Fruit fly (Drosophila melanogaster) whole organism, wandering third instar larva: ENCODE data around the gene SP555.

ENCODE experiments used
- Abd-B ChIP-seq: fragments of >200 bp; optimal IDR thresholded peaks from 2 replicates; lab custom pipeline; 2017; ENCODE audit warnings: missing biosample characterization, missing genetic modification characterization
- CG32264 ChIP-seq: fragments of 200-800 bp; sonication (Bioruptor generic); optimal IDR thresholded peaks from 2 replicates; lab custom pipeline; 2016; ENCODE audit warnings: missing biosample characterization, missing genetic modification characterization
- CG9705 ChIP-seq: fragments of 200-800 bp; sonication (Bioruptor generic); optimal IDR thresholded peaks from 2 replicates; lab custom pipeline; 2018; ENCODE audit warnings: missing biosample characterization, mild to moderate bottlenecking, missing genetic modification characterization
- CrebA ChIP-seq: fragments of 200-800 bp; sonication (Bioruptor generic); optimal IDR thresholded peaks from 2 replicates; lab custom pipeline; 2016; ENCODE audit warnings: missing biosample characterization, mild to moderate bottlenecking, missing genetic modification characterization, borderline replicate concordance
- Dif ChIP-seq: fragments of 200-275, 200-300 bp; sonication (Bioruptor generic); optimal IDR thresholded peaks from 2 replicates; lab custom pipeline; 2018; ENCODE audit warnings: missing biosample characterization, missing genetic modification characterization; ENCODE audit not compliant: partially characterized antibody
- GATAd ChIP-seq: sonication (Bioruptor generic); optimal IDR thresholded peaks from 2 replicates; lab custom pipeline; 2016; ENCODE audit warnings: missing biosample characterization, missing genetic modification characterization
- HLH106 ChIP-seq: fragments of 200-800 bp; optimal IDR thresholded peaks from 3 replicates; lab custom pipeline; 2019; ENCODE audit warnings: missing biosample characterization, mild to moderate bottlenecking, missing genetic modification characterization, moderate library complexity
- Hnf4 ChIP-seq: fragments of 200-800 bp; sonication (Bioruptor generic); optimal IDR thresholded peaks from 2 replicates; lab custom pipeline; 2016; ENCODE audit warnings: missing biosample characterization, mild to moderate bottlenecking, missing genetic modification characterization
- Hr78 ChIP-seq: fragments of >200 bp; optimal IDR thresholded peaks from 2 replicates; lab custom pipeline; 2017; ENCODE audit warnings: missing biosample characterization, missing genetic modification characterization
- Hr83 ChIP-seq: fragments of 200-300 bp; sonication (Bioruptor generic); optimal IDR thresholded peaks from 2 replicates; lab custom pipeline; 2016; ENCODE audit warnings: missing biosample characterization, mild to moderate bottlenecking, missing genetic modification characterization, moderate library complexity; ENCODE audit not compliant: poor library complexity, severe bottlenecking
- Jra ChIP-seq: sonication (Bioruptor generic); optimal IDR thresholded peaks from 2 replicates; lab custom pipeline; 2016; ENCODE audit warnings: missing biosample characterization, missing genetic modification characterization
- Mio ChIP-seq: sonication (Bioruptor generic); optimal IDR thresholded peaks from 2 replicates; lab custom pipeline; 2016; ENCODE audit warnings: missing biosample characterization, missing genetic modification characterization
- Myc ChIP-seq: fragments of >200 bp; optimal IDR thresholded peaks from 2 replicates; lab custom pipeline; 2017
- N ChIP-seq: fragments of >200 bp; optimal IDR thresholded peaks from 2 replicates; lab custom pipeline; 2018; ENCODE audit warnings: missing biosample characterization, missing external identifiers, missing genetic modification characterization
- OdsH ChIP-seq: fragments of 200-800 bp; sonication (Bioruptor generic); optimal IDR thresholded peaks from 2 replicates; lab custom pipeline; 2016; ENCODE audit warnings: missing biosample characterization, mild to moderate bottlenecking, missing genetic modification characterization
- Rel ChIP-seq, 2 experiments: fragments of 200-800 bp; sonication (Bioruptor generic) in 1 of 2; optimal IDR thresholded peaks; 2 replicates in 1 of 2; 3 replicates in 1 of 2; lab custom pipeline; 2016 to 2019; ENCODE audit warnings: mild to moderate bottlenecking in 2 of 2, missing biosample characterization in 2 of 2, missing genetic modification characterization in 2 of 2, moderate library complexity in 1 of 2
- Sp1 ChIP-seq: fragments of 200-800 bp; sonication (Bioruptor generic); optimal IDR thresholded peaks from 3 replicates; lab custom pipeline; 2019; ENCODE audit warnings: missing biosample characterization, mild to moderate bottlenecking, missing genetic modification characterization, moderate library complexity
- Vsx2 ChIP-seq: fragments of 200-300, 225-300 bp; sonication (Bioruptor generic); optimal IDR thresholded peaks from 2 replicates; lab custom pipeline; 2018; ENCODE audit warnings: missing biosample characterization, missing genetic modification characterization; ENCODE audit not compliant: partially characterized antibody
- br ChIP-seq: fragments of 200-800 bp; sonication (Bioruptor generic); optimal IDR thresholded peaks from 2 replicates; lab custom pipeline; 2016; ENCODE audit warnings: missing biosample characterization, missing genetic modification characterization
- brk ChIP-seq: fragments of 200-800 bp; sonication (Bioruptor generic); optimal IDR thresholded peaks from 2 replicates; lab custom pipeline; 2016; ENCODE audit warnings: missing biosample characterization, mild to moderate bottlenecking, missing genetic modification characterization
- dl ChIP-seq, 2 experiments: fragments of 175-275, 200-275 bp in 1 of 2; fragments of 200-275 bp in 1 of 2; sonication (Bioruptor generic); optimal IDR thresholded peaks; lab custom pipeline; 2018; ENCODE audit warnings: mild to moderate bottlenecking in 2 of 2, missing biosample characterization in 2 of 2, missing genetic modification characterization in 2 of 2, moderate library complexity in 2 of 2; ENCODE audit not compliant: partially characterized antibody in 2 of 2, insufficient read depth in 1 of 2
- dmrt93B ChIP-seq: fragments of 200-800 bp; sonication (Bioruptor generic); optimal IDR thresholded peaks from 2 replicates; lab custom pipeline; 2018; ENCODE audit warnings: missing biosample characterization, mild to moderate bottlenecking, missing genetic modification characterization
- dsf ChIP-seq: sonication (Bioruptor generic); optimal IDR thresholded peaks from 2 replicates; lab custom pipeline; 2016; ENCODE audit warnings: missing biosample characterization, missing genetic modification characterization, borderline replicate concordance
- ey ChIP-seq: fragments of 200-800 bp; sonication (Bioruptor generic); optimal IDR thresholded peaks from 2 replicates; lab custom pipeline; 2016; ENCODE audit warnings: missing biosample characterization, missing genetic modification characterization
- foxo ChIP-seq, 2 experiments: fragments of 200-800 bp; sonication (Bioruptor generic); optimal IDR thresholded peaks; 2 replicates in 1 of 2; 3 replicates in 1 of 2; lab custom pipeline; 2016 to 2017; ENCODE audit warnings: missing biosample characterization in 2 of 2, missing genetic modification characterization in 2 of 2
- fru ChIP-seq: fragments of 200-800 bp; sonication (Bioruptor generic); optimal IDR thresholded peaks from 3 replicates; lab custom pipeline; 2016; ENCODE audit warnings: missing biosample characterization, mild to moderate bottlenecking, missing genetic modification characterization
- h ChIP-seq: fragments of 200-800 bp; sonication (Bioruptor generic); optimal IDR thresholded peaks from 3 replicates; lab custom pipeline; 2016; ENCODE audit warnings: missing biosample characterization, mild to moderate bottlenecking, missing genetic modification characterization
- jim ChIP-seq: fragments of 175-275, 200-325 bp; sonication (Bioruptor generic); optimal IDR thresholded peaks from 2 replicates; lab custom pipeline; 2016; ENCODE audit warnings: missing biosample characterization, mild to moderate bottlenecking, missing genetic modification characterization
- lola ChIP-seq: fragments of >200 bp; optimal IDR thresholded peaks from 2 replicates; lab custom pipeline; 2017; ENCODE audit warnings: missing biosample characterization, missing genetic modification characterization
- pan ChIP-seq: fragments of >200 bp; optimal IDR thresholded peaks from 2 replicates; lab custom pipeline; 2017
- psq ChIP-seq: fragments of 200-800 bp; sonication (Bioruptor generic); optimal IDR thresholded peaks from 3 replicates; lab custom pipeline; 2017; ENCODE audit warnings: missing biosample characterization, mild to moderate bottlenecking, missing genetic modification characterization, moderate library complexity
- rgr ChIP-seq: fragments of 200-800 bp; sonication (Bioruptor generic); optimal IDR thresholded peaks from 3 replicates; lab custom pipeline; 2016; ENCODE audit warnings: missing biosample characterization, mild to moderate bottlenecking, missing genetic modification characterization
- sage ChIP-seq: fragments of 200-800 bp; sonication (Bioruptor generic); optimal IDR thresholded peaks from 2 replicates; lab custom pipeline; 2016; ENCODE audit warnings: missing biosample characterization, mild to moderate bottlenecking, missing genetic modification characterization
- sv ChIP-seq: fragments of 200-800 bp; sonication (Bioruptor generic); optimal IDR thresholded peaks from 3 replicates; lab custom pipeline; 2016; ENCODE audit warnings: missing biosample characterization, missing genetic modification characterization
- tai ChIP-seq: sonication (Bioruptor generic); optimal IDR thresholded peaks from 2 replicates; lab custom pipeline; 2016; ENCODE audit warnings: missing biosample characterization, missing genetic modification characterization
- usp ChIP-seq: fragments of >200 bp; optimal IDR thresholded peaks from 2 replicates; lab custom pipeline; 2017; ENCODE audit warnings: missing biosample characterization, missing genetic modification characterization
- woc ChIP-seq: sonication (Bioruptor generic); optimal IDR thresholded peaks from 2 replicates; lab custom pipeline; 2016; ENCODE audit warnings: missing biosample characterization, mild to moderate bottlenecking, missing genetic modification characterization

Gene SP555

DNA sequence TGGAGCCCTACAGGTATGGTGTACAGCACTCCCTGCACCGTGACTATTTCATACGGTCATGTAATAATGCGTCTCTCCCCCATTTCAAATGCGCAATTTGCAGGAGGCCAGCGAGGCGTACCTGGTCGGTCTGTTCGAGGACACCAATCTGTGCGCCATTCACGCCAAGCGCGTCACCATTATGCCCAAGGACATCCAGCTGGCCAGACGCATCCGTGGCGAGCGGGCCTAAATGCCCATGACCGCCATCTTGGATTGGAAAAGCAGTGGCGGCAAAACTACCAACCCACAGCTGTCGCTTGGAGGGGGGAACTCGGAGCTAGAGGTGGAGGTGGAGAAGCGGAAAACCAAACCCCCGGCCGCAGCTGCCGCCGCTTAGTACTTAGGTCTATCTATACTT, 18.0 kb downstream of the SP555 start:
- TF ChIP-seq Dif (GFP tag; lab: Kevin White, UChicago) (no peak), Jra (GFP tag; lab: Kevin White, UChicago) (no peak), Rel (GFP tag; optimal IDR thresholded peaks at IDR 0.05; lab: Kevin White, UChicago) (no peak), Rel (tag; optimal IDR thresholded peaks at IDR 0.05; lab: Kevin White, UChicago) (no peak), N (no peak), Abd-B (no peak), br (GFP tag; lab: Kevin White, UChicago) (no peak), woc (GFP tag; lab: Kevin White, UChicago) (no peak), usp (GFP tag; lab: Kevin White, UChicago) (no peak), psq (GFP tag; lab: Kevin White, UChicago) (no peak), GATAd (GFP tag; lab: Kevin White, UChicago) (no peak), jim (GFP tag; lab: Kevin White, UChicago) (no peak), tai (no peak), HLH106 (tag; lab: Kevin White, UChicago) (no peak)

DNA sequence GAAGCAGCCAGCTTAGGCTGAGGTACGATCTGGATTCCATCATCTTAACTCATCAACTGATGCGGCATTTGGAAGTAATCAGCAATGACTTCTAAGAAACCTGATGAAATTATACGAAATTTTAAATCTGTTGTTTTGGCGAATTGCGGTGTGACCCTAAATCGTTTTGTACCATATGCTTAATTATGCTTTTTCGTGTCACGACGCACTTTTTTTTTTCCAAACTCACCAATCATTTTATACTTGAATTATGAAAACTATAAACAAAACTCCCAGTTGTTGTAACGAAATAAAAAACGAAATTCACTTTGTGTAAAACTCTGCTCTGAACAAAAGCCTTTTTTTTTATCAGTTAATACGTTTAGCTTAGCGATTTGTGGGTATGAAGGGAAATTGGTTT, 20.6 kb downstream of the SP555 start, which contains the start of gene Nepl3:
Gene Nepl3 (minus strand): TSS at position 155 of the 400 bp plus-strand sequence.
- TF ChIP-seq woc (GFP tag; lab: Kevin White, UChicago): peak; percentile 8
- no peak for TF ChIP-seq jim (GFP tag; lab: Kevin White, UChicago)
- TF ChIP-seq, all 38 proteins: peak for 1

- TF ChIP-seq Hnf4 (peak; percentile 10), br (GFP tag; lab: Kevin White, UChicago) (peak; percentile 43), Hr83 (GFP tag; lab: Kevin White, UChicago) (peak; percentile 5), GATAd (GFP tag; lab: Kevin White, UChicago) (no peak), HLH106 (tag; lab: Kevin White, UChicago) (peak; percentile 69), jim (GFP tag; lab: Kevin White, UChicago) (no peak), tai (no peak), sv (GFP tag; lab: Kevin White, UChicago) (peak; percentile 26), CG32264 (no peak), Myc (lab: Kevin White, UChicago) (peak; percentile 91), Sp1 (GFP tag; lab: Kevin White, UChicago) (peak; percentile 73), CG9705 (GFP tag; lab: Kevin White, UChicago) (peak; percentile 43), Jra (GFP tag; lab: Kevin White, UChicago) (peak; percentile 66), OdsH (GFP tag; lab: Kevin White, UChicago) (no peak), foxo (GFP tag; optimal IDR thresholded peaks at IDR 0.05; lab: Kevin White, UChicago) (peak in 1 of 2 experiments; percentile 74), dmrt93B (peak; percentile 39), Rel (GFP tag; optimal IDR thresholded peaks at IDR 0.05; lab: Kevin White, UChicago) (no peak), Rel (tag; optimal IDR thresholded peaks at IDR 0.05; lab: Kevin White, UChicago) (no peak), usp (GFP tag; lab: Kevin White, UChicago) (no peak), pan (lab: Kevin White, UChicago) (no peak), woc (GFP tag; lab: Kevin White, UChicago) (peak; percentile 81), psq (GFP tag; lab: Kevin White, UChicago) (peak; percentile 41), Dif (GFP tag; lab: Kevin White, UChicago) (no peak), N (no peak), dl (GFP tag; optimal IDR thresholded peaks at IDR 0.05; lab: Kevin White, UChicago; ENCODE audit: insufficient read depth in 1 of 2, partially characterized antibody in 2 of 2) (no peak), ey (GFP tag; lab: Kevin White, UChicago) (peak; percentile 8), lola (GFP tag; lab: Kevin White, UChicago) (no peak), h (peak; percentile 69), CrebA (GFP tag; lab: Kevin White, UChicago) (no peak), Hr78 (GFP tag; lab: Kevin White, UChicago) (no peak), dsf (GFP tag; lab: Kevin White, UChicago) (no peak), sage (GFP tag; lab: Kevin White, UChicago) (no peak), brk (peak; percentile 54), fru (GFP tag; lab: Kevin White, UChicago) (peak; percentile 66), rgr (GFP tag; lab: Kevin White, UChicago) (peak; percentile 42), Vsx2 (GFP tag; lab: Kevin White, UChicago) (no peak), Mio (GFP tag; lab: Kevin White, UChicago) (no peak)
Observed at dm6 chr2L:5059645-5060254, 22.2 kb downstream of the SP555 start, which contains the start of gene Rpn11. Rpn11 (minus strand) TSS chr2L:5059790.
